Worm (Caenorhabditis elegans): ENCODE measurements around the gene C05B5.5.

- no peak for TF ChIP-seq B0035.1 (tag; optimal IDR thresholded peaks at IDR 0.05)
- no peak for TF ChIP-seq snpc-4 (GFP tag; optimal IDR thresholded peaks at IDR 0.05)
- no peak for TF ChIP-seq snpc-4 (tag; optimal IDR thresholded peaks at IDR 0.05)
Observed at ce11 chrIII:10004213-10004612, 3.1 kb downstream of the C05B5.5 start, which contains the start of gene C05B5.11.
